Worm (Caenorhabditis elegans): ENCODE results near the gene C35D10.1.

- TF ChIP-seq somi-1 (GFP tag; optimal IDR thresholded peaks at IDR 0.05) (no peak), F10E7.11 (tag; optimal IDR thresholded peaks at IDR 0.05) (no peak), ztf-22 (GFP tag; optimal IDR thresholded peaks at IDR 0.05) (no peak), F39B2.1 (GFP tag; IDR thresholded peaks at IDR 0.05) (no peak), Y53G8AR.9 (GFP tag; conservative IDR thresholded peaks at IDR 0.05) (no peak), unc-130 (GFP tag; optimal IDR thresholded peaks at IDR 0.05) (no peak), rec-8 (tag; optimal IDR thresholded peaks at IDR 0.05) (no peak), ets-4 (GFP tag; optimal IDR thresholded peaks at IDR 0.05) (no peak), ceh-40 (GFP tag; IDR thresholded peaks at IDR 0.05) (no peak), snpc-1.1 (tag; optimal IDR thresholded peaks at IDR 0.05; ENCODE audit: insufficient read depth) (no peak)
Measured at ce11 chrIII:4918906-4919305, 39.4 kb downstream of the C35D10.1 start.
